Fruit fly (Drosophila melanogaster): Measurements from ENCODE around the gene CG14137.
"Not testable (repeated sequence)": the region's sequence is repeated elsewhere in the genome, so short reads cannot be mapped to it uniquely, and the experiment has no call there.

Gene CG14137

dm6 chr3L:11589395-11589794, 10.5 kb downstream of the CG14137 start, which contains the start of gene CG7377:
Gene CG7377 (plus strand): TSS chr3L:11589695.
- not testable (repeated sequence) for TF ChIP-seq psq, ttk, h (optimal IDR thresholded peaks at IDR 0.05)

dm6 chr3L:11588594-11588993, 11.3 kb downstream of the CG14137 start:
- TF ChIP-seq psq (optimal IDR thresholded peaks at IDR 0.05) (no peak), Sin3A (optimal IDR thresholded peaks at IDR 0.05) (no peak), Myc (optimal IDR thresholded peaks at IDR 0.05) (no peak), insv (optimal IDR thresholded peaks at IDR 0.05) (no peak), ttk (optimal IDR thresholded peaks at IDR 0.05) (no peak), h (optimal IDR thresholded peaks at IDR 0.05) (no peak)

DNA sequence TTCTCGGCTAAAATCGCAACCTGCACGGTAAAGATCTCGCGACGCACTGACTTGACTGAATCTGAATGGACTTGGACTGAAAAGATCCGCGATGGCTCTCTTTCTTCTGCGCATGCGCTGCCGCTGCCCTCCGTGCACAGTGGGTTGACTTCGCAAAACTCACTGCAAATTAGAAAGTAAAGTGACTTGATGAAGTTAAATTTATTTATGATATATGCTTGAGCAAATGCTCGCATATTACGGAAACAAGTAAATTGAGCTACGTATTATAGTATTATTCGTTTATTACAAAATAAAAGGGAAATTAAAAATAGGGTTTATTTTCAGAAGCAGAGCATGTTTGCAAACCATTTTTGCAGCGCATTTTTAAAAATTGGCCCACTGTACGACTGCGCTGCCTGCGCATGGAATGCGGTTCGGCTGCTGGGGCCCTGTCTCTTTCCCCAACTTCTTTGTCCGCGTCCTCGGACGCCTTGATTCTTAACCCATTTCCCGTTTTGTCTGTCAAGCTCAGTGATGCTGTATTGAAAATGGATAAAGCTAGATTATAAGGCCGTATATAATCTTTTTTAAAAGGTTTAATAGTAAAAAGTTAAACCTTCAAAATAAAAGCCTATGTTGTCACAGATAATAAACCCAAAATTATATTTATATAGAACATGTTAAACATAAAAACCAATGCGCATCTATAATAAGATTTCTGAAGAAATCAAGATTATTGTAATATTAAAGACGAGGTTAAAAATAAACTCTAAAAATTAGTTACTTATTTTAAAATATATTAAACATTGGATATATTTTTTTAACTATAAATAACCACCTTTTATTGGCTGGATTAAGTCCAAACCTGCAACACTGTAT, 11.9 kb downstream of the CG14137 start, which contains the start of gene rt:
rt (minus strand) TSS at position 51 of the 861 bp plus-strand sequence.
- TF ChIP-seq Myc (optimal IDR thresholded peaks at IDR 0.05) (no peak), ttk (optimal IDR thresholded peaks at IDR 0.05) (no peak), psq (optimal IDR thresholded peaks at IDR 0.05) (no peak), Sin3A (optimal IDR thresholded peaks at IDR 0.05) (no peak), h (optimal IDR thresholded peaks at IDR 0.05) (no peak), insv (optimal IDR thresholded peaks at IDR 0.05) (no peak)

DNA sequence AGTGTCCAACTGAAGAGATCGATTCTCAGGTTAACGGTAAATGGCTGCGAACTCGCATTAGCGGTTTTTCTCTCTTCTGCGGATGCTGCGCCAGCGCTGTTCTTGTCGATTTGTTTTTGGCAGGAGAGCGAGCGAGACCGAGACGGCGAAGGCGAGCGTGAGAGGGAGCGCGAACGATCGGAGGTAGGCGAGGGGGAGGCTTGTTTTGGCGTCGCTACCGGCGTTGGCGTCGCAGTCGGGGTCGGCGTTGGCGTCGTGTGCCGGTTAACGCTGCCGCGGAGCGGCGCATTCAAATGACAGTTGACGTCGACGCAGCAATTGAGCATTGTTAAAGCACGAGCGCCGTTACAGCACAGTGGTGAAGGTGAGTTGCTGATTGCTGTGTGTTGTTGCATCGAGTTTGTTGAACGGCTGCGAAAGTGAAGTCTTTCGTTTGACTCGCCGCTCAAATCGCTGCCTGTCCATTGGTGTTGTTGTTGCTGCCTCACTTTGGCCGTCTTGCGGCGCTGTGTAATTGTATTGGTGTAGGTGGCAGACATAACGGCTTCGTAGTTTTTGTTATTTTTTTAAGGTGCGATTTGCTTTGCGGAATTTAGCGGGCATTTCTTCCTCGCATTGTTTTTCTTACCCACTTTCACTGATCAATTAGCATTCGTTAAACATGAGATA, 12.9 kb downstream of the CG14137 start:
- no peak for TF ChIP-seq Sin3A (optimal IDR thresholded peaks at IDR 0.05)
- no peak for TF ChIP-seq insv (optimal IDR thresholded peaks at IDR 0.05)
- TF ChIP-seq psq (optimal IDR thresholded peaks at IDR 0.05), result no peak
- TF ChIP-seq ttk (optimal IDR thresholded peaks at IDR 0.05), result no peak
- TF ChIP-seq h (optimal IDR thresholded peaks at IDR 0.05), result no peak
- no peak for TF ChIP-seq Myc (optimal IDR thresholded peaks at IDR 0.05)

dm6 chr3L:11583964-11584363, 15.9 kb downstream of the CG14137 start, which contains the start of gene CG32086:
Gene CG32086 (minus strand): TSS chr3L:11584064.
- TF ChIP-seq insv (optimal IDR thresholded peaks at IDR 0.05) (no peak), Sin3A (optimal IDR thresholded peaks at IDR 0.05) (no peak), psq (optimal IDR thresholded peaks at IDR 0.05) (no peak), Myc (optimal IDR thresholded peaks at IDR 0.05) (no peak), ttk (optimal IDR thresholded peaks at IDR 0.05) (no peak), h (optimal IDR thresholded peaks at IDR 0.05) (no peak)

DNA sequence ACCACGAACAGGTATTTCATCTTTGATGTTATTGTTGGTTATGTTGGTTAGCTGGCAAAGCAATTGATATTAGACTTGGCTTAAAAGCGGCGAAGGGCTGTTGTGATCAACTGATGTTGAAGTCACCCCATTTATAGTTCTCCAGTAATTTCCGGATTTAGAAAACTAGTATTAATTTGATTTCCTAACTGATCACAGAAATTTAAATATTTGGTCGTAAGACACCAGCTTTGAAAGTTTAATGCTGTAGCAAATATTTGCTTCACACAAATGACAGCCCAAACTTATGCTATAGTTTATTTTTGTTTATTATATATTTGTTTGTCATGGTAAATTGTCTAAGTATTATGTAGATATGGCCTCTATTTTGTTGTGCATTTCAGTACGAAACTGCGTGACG, 17.8 kb downstream of the CG14137 start, which contains the start of gene CG33269:
CG33269 (minus strand) TSS at position 101 of the 400 bp plus-strand sequence.
- TF ChIP-seq psq (optimal IDR thresholded peaks at IDR 0.05), result no peak
- TF ChIP-seq ttk (optimal IDR thresholded peaks at IDR 0.05), result no peak
- TF ChIP-seq Myc (optimal IDR thresholded peaks at IDR 0.05), result no peak
- no peak for TF ChIP-seq h (optimal IDR thresholded peaks at IDR 0.05)
- no peak for TF ChIP-seq insv (optimal IDR thresholded peaks at IDR 0.05)
- no peak for TF ChIP-seq Sin3A (optimal IDR thresholded peaks at IDR 0.05)

dm6 chr3L:11580919-11581318, 18.9 kb downstream of the CG14137 start, which contains the start of gene CG43391:
Gene CG43391 (minus strand): TSS chr3L:11581019.
- TF ChIP-seq ttk (optimal IDR thresholded peaks at IDR 0.05) (no peak), Myc (optimal IDR thresholded peaks at IDR 0.05) (no peak), Sin3A (optimal IDR thresholded peaks at IDR 0.05) (no peak), psq (optimal IDR thresholded peaks at IDR 0.05) (no peak), h (optimal IDR thresholded peaks at IDR 0.05) (no peak), insv (optimal IDR thresholded peaks at IDR 0.05) (no peak)

DNA sequence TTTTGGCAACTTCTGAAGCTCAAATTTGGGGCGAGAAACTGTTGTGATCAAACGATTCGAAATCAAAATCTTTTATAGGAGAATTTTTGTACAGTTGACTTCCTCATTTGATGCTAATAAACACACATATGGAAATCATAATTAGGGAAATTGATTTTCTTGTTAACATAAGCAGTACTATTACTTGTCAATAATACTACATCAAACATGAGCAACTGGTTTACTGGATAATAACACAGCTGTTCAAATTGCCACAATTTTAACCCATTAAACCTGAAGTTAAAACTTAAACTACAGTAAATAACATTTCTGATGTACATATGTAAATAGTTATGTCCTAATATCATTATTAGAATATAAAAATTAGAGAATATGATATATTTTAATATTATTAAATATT, 19.9 kb downstream of the CG14137 start, which contains the start of gene CG43390:
CG43390 (minus strand) TSS at position 32 of the 400 bp plus-strand sequence.
- no peak for TF ChIP-seq Sin3A (optimal IDR thresholded peaks at IDR 0.05)
- no peak for TF ChIP-seq psq (optimal IDR thresholded peaks at IDR 0.05)
- no peak for TF ChIP-seq Myc (optimal IDR thresholded peaks at IDR 0.05)
- no peak for TF ChIP-seq insv (optimal IDR thresholded peaks at IDR 0.05)
- TF ChIP-seq ttk (optimal IDR thresholded peaks at IDR 0.05), result no peak
- no peak for TF ChIP-seq h (optimal IDR thresholded peaks at IDR 0.05)

DNA sequence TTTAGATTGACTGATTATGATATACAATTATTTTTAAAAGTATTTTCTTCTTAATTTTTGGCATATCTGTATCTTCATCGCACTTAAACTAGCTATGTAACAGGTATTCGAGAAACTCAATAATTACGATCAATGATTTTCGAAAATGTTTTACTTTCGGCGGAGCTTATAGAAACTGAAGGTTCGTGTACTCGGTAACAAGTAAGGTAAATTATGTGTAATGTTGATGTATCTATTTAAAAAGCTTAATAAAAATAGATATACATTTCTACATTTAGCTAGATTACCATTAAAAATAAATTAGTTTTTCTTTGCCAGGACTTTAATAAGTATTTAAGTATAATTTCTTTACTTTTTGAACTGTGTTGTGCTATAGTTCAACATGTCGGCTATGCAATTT, 21.0 kb downstream of the CG14137 start:
- TF ChIP-seq ttk (optimal IDR thresholded peaks at IDR 0.05) (no peak), psq (optimal IDR thresholded peaks at IDR 0.05) (no peak), h (optimal IDR thresholded peaks at IDR 0.05) (no peak), Myc (optimal IDR thresholded peaks at IDR 0.05) (no peak), Sin3A (optimal IDR thresholded peaks at IDR 0.05) (no peak), insv (optimal IDR thresholded peaks at IDR 0.05) (no peak)

DNA sequence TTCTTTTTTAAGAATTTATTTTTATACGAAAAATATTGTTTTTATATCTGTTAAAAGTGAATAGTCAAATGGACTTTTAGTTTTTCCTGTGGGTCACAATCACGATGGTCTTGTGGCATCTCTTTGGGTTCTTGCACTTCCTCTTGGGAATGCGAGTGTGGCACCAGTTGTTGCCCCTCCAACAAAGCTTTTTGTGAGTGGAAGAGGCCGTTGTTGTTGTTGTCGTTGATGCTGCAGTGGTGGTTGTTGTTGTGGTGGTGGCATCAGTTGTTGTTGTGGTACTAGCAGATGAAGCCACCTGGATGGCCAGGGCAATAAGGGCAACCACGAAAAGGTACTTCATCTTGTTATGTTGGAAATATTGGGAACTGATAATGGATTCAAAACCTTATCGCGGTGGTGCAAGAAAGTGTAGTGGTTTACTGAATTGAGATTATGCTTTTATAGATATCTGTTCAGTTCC, 21.6 kb downstream of the CG14137 start, which contains the start of gene CG33270:
CG33270 (minus strand) TSS at position 413 of the 463 bp plus-strand sequence.
- no peak for TF ChIP-seq Myc (optimal IDR thresholded peaks at IDR 0.05)
- no peak for TF ChIP-seq Sin3A (optimal IDR thresholded peaks at IDR 0.05)
- no peak for TF ChIP-seq insv (optimal IDR thresholded peaks at IDR 0.05)
- TF ChIP-seq ttk (optimal IDR thresholded peaks at IDR 0.05), result no peak

DNA sequence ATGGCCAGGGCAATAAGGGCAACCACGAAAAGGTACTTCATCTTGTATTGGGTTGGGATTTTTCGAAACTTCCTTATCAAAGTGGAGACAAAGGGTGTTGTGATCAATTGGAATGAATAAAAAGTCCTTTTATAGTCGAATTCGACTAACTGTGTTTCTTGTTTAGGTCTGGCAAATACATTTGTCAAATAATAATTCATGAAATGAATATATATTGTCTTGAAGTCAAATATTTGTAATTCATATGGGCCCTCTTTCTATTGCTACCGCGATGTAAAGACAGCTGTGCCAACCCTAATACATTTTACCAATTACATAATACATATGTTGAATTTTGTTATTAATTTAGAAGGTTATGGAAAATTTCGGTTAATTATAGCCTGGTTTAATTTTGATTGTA, 22.5 kb downstream of the CG14137 start, which contains the start of gene CG33271:
CG33271 (minus strand) TSS at position 101 of the 400 bp plus-strand sequence.
- TF ChIP-seq psq (optimal IDR thresholded peaks at IDR 0.05), result no peak
- no peak for TF ChIP-seq insv (optimal IDR thresholded peaks at IDR 0.05)
- TF ChIP-seq Sin3A (optimal IDR thresholded peaks at IDR 0.05), result no peak
- TF ChIP-seq h (optimal IDR thresholded peaks at IDR 0.05), result no peak
- TF ChIP-seq Myc (optimal IDR thresholded peaks at IDR 0.05), result no peak
- TF ChIP-seq ttk (optimal IDR thresholded peaks at IDR 0.05), result no peak

DNA sequence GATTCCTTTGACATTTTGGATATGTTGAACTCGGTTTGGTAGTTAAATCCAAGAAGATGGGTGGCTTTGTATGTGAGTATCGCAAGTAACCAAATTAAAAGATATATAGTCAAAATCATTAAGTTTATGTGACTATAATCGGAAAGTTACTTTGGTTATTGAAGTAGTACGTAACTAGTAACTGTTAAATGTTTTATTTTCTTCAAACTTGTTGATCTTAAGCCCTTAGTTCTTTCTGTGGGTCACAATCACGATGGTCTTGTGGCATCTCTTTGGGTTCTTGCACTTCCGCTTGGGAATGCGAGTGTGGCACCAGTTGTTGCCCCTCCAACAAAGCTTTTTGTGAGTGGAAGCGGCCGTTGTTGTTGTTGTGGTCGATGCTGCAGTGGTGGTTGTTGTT, 22.9 kb downstream of the CG14137 start, which contains the start of gene CG33489:
CG33489 (minus strand) TSS at position 101 of the 400 bp plus-strand sequence.
- not testable (repeated sequence) for TF ChIP-seq Sin3A, Myc, h (optimal IDR thresholded peaks at IDR 0.05)
